Worm (Caenorhabditis elegans): Measurements from ENCODE around the gene trx-2.

The trx-2 gene

DNA sequence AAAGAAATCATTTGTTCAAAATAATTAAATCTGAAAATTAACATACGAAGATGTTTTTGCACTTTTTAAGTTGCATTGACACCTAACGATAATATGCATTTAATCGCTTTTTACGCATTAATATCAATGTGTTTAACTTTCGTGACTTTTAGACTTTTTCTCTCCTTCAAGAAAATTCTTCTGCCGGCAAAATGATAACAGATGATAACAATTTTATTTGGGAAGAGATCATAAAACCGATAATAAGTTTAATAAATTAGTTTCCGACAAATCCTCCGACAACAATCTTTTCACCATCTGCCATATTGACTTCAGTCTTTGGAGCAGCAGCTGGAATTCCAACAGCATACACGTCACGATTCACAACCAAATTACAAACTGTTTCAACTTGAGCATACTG lies 34.4 kb upstream of the trx-2 start:
- TF ChIP-seq daf-16 (GFP tag; optimal IDR thresholded peaks at IDR 0.05), result no peak
- peak; percentile 88 for TF ChIP-seq daf-16 (tag; optimal IDR thresholded peaks at IDR 0.05)
- peak; percentile 63 for TF ChIP-seq dmd-6 (GFP tag; IDR thresholded peaks at IDR 0.05)
- no peak for TF ChIP-seq arid-1 (GFP tag; conservative IDR thresholded peaks at IDR 0.05)
- TF ChIP-seq lin-13 (GFP tag; optimal IDR thresholded peaks at IDR 0.05), result no peak
- no peak for TF ChIP-seq dmd-8 (GFP tag; IDR thresholded peaks at IDR 0.05)
- no peak for TF ChIP-seq ctbp-1 (GFP tag; IDR thresholded peaks at IDR 0.05)
- peak in 1 of 2 experiments; percentile 18 for TF ChIP-seq hif-1 (tag; optimal IDR thresholded peaks at IDR 0.05)
- peak; percentile 69 for TF ChIP-seq pqm-1 (tag; optimal IDR thresholded peaks at IDR 0.05)
- TF ChIP-seq hlh-30 (tag; optimal IDR thresholded peaks at IDR 0.05; ENCODE audit: insufficient read depth), result no peak
- peak; percentile 82 for TF ChIP-seq php-3 (GFP tag; IDR thresholded peaks at IDR 0.05)
- TF ChIP-seq hlh-11 (tag; optimal IDR thresholded peaks at IDR 0.05), result peak; percentile 46
- peak; percentile 28 for TF ChIP-seq nhr-77 (tag; optimal IDR thresholded peaks at IDR 0.05)
- peak; percentile 83 for TF ChIP-seq dve-1 (tag; optimal IDR thresholded peaks at IDR 0.05; ENCODE audit: insufficient read depth)
- TF ChIP-seq F10B5.3 (tag; optimal IDR thresholded peaks at IDR 0.05), result no peak
- TF ChIP-seq nhr-28 (tag; optimal IDR thresholded peaks at IDR 0.05), result peak; percentile 70

DNA sequence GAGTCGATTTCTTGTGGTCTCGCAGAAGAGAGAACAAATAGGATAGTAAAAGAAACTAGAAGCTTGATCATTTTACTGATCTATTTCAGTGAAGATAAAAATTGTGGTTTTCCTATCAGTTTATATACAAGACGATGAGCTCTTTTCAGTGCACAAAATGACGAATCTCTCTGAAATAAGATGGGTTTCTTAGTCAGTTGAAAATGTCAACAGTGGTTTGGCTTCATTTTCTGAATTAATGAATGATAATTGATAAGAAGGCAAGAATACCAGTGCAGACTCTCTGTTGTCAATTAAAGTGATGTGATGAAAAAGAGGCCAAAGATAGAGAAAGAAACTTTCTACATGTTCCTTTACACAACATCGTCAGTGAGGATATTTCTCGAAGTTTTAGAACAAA lies 33.1 kb upstream of the trx-2 start, which contains the start of gene lys-2:
lys-2 (minus strand) TSS at position 101 of the 400 bp plus-strand sequence.
- no peak for TF ChIP-seq unc-39 (tag; optimal IDR thresholded peaks at IDR 0.05)
- no peak for TF ChIP-seq lin-13 (GFP tag; optimal IDR thresholded peaks at IDR 0.05)
- TF ChIP-seq nhr-11 (tag; optimal IDR thresholded peaks at IDR 0.05), result no peak
- TF ChIP-seq set-16 (GFP tag; IDR thresholded peaks at IDR 0.05), result no peak
- no peak for TF ChIP-seq ZK337.2 (GFP tag; IDR thresholded peaks at IDR 0.05)
- TF ChIP-seq F26F4.8 (GFP tag; conservative IDR thresholded peaks at IDR 0.05), result no peak
- TF ChIP-seq F49E8.2 (tag; optimal IDR thresholded peaks at IDR 0.05; ENCODE audit: borderline replicate concordance), result no peak
- no peak for TF ChIP-seq nhr-111 (GFP tag; optimal IDR thresholded peaks at IDR 0.05)
- no peak for TF ChIP-seq mdt-29 (GFP tag; IDR thresholded peaks at IDR 0.05)
- no peak for TF ChIP-seq madf-9 (GFP tag; conservative IDR thresholded peaks at IDR 0.05)
- TF ChIP-seq hmg-1.1 (GFP tag; IDR thresholded peaks at IDR 0.05), result no peak
- TF ChIP-seq php-3 (GFP tag; IDR thresholded peaks at IDR 0.05), result no peak
- TF ChIP-seq lin-1 (GFP tag; IDR thresholded peaks at IDR 0.05), result 0 out of 2 replicates have a peak, but pooled peaks have one; percentile 32
- TF ChIP-seq dve-1 (tag; optimal IDR thresholded peaks at IDR 0.05; ENCODE audit: insufficient read depth), result peak; percentile 39
- TF ChIP-seq attf-4 (tag; optimal IDR thresholded peaks at IDR 0.05), result no peak
- no peak for TF ChIP-seq spr-3 (GFP tag; optimal IDR thresholded peaks at IDR 0.05)
- TF ChIP-seq sdz-12 (GFP tag; optimal IDR thresholded peaks at IDR 0.05), result no peak
- TF ChIP-seq dmd-6 (GFP tag; IDR thresholded peaks at IDR 0.05), result peak; percentile 80
- TF ChIP-seq duxl-1 (tag; optimal IDR thresholded peaks at IDR 0.05; ENCODE audit: poor library complexity), result no peak
- peak; percentile 82 for TF ChIP-seq nhr-28 (tag; optimal IDR thresholded peaks at IDR 0.05)
- no peak for TF ChIP-seq unc-62 (GFP tag; optimal IDR thresholded peaks at IDR 0.05 in 1 of 2)
- no peak for TF ChIP-seq unc-62 (tag; optimal IDR thresholded peaks at IDR 0.05)
- no peak for TF ChIP-seq zip-11 (GFP tag; IDR thresholded peaks at IDR 0.05)
- TF ChIP-seq dmd-8 (GFP tag; IDR thresholded peaks at IDR 0.05), result no peak
- TF ChIP-seq nhr-42 (GFP tag; IDR thresholded peaks at IDR 0.05), result no peak
- peak; percentile 88 for TF ChIP-seq pqm-1 (tag; optimal IDR thresholded peaks at IDR 0.05)
- TF ChIP-seq dmd-9 (GFP tag; IDR thresholded peaks at IDR 0.05), result no peak
- no peak for TF ChIP-seq nhr-41 (GFP tag; IDR thresholded peaks at IDR 0.05)
- TF ChIP-seq vab-7 (GFP tag; IDR thresholded peaks at IDR 0.05), result no peak
- no peak for TF ChIP-seq aly-2 (tag; optimal IDR thresholded peaks at IDR 0.05)
- no peak for TF ChIP-seq ceh-44 (GFP tag; IDR thresholded peaks at IDR 0.05)
- no peak for TF ChIP-seq lir-3 (tag; optimal IDR thresholded peaks at IDR 0.05)
- TF ChIP-seq aha-1 (tag), result peak; percentile 29
- no peak for TF ChIP-seq ceh-82 (tag; optimal IDR thresholded peaks at IDR 0.05)
- TF ChIP-seq daf-16 (GFP tag; optimal IDR thresholded peaks at IDR 0.05), result no peak
- TF ChIP-seq daf-16 (tag; optimal IDR thresholded peaks at IDR 0.05), result peak; percentile 94
- no peak for TF ChIP-seq unc-130 (GFP tag; optimal IDR thresholded peaks at IDR 0.05)
- TF ChIP-seq nhr-6 (tag; optimal IDR thresholded peaks at IDR 0.05), result peak; percentile 42
- no peak for TF ChIP-seq F44E2.7 (GFP tag; IDR thresholded peaks at IDR 0.05)
- no peak for TF ChIP-seq mxl-2 (GFP tag; conservative IDR thresholded peaks at IDR 0.05)
- TF ChIP-seq jun-1 (tag; optimal IDR thresholded peaks at IDR 0.05), result no peak
- no peak for TF ChIP-seq T20F7.1 (GFP tag; optimal IDR thresholded peaks at IDR 0.05)
